Worm (Caenorhabditis elegans): Measurements from ENCODE around the gene F54F12.1.
A peak's percentile ranks its signal among the peaks of the same experiment; 100 is the strongest.

Gene F54F12.1

ce11 chrIII:13065694-13066093 is 10.5 kb upstream of the F54F12.1 start:
- TF ChIP-seq ceh-2 (tag; optimal IDR thresholded peaks at IDR 0.05) (no peak), ceh-6 (GFP tag; optimal IDR thresholded peaks at IDR 0.05) (no peak), pqm-1 (tag; optimal IDR thresholded peaks at IDR 0.05) (no peak), nfya-1 (tag; optimal IDR thresholded peaks at IDR 0.05) (no peak), odd-2 (tag; optimal IDR thresholded peaks at IDR 0.05) (no peak), fkh-6 (tag; optimal IDR thresholded peaks at IDR 0.05) (no peak)

- TF ChIP-seq hlh-13 (GFP tag; optimal IDR thresholded peaks at IDR 0.05): no peak
- no peak for TF ChIP-seq pros-1 (tag; optimal IDR thresholded peaks at IDR 0.05)
- no peak for TF ChIP-seq ceh-18 (tag; optimal IDR thresholded peaks at IDR 0.05)
- no peak for TF ChIP-seq elt-4 (tag; optimal IDR thresholded peaks at IDR 0.05)
- TF ChIP-seq ttx-3 (tag; optimal IDR thresholded peaks at IDR 0.05): no peak
- no peak for TF ChIP-seq pha-4 (tag; optimal IDR thresholded peaks at IDR 0.05)
- TF ChIP-seq sox-2 (GFP tag; IDR thresholded peaks at IDR 0.05): peak; percentile 28; the same call in 1 of the 2 replicates
- no peak for TF ChIP-seq pag-3 (tag; optimal IDR thresholded peaks at IDR 0.05; ENCODE audit: borderline replicate concordance)
- no peak for TF ChIP-seq tbx-2 (tag; optimal IDR thresholded peaks at IDR 0.05)
- TF ChIP-seq hlh-15 (tag; optimal IDR thresholded peaks at IDR 0.05): no peak
- TF ChIP-seq sox-4 (tag; optimal IDR thresholded peaks at IDR 0.05): no peak
- no peak for TF ChIP-seq madf-2 (tag; optimal IDR thresholded peaks at IDR 0.05)
- no peak for TF ChIP-seq ceh-34 (tag; optimal IDR thresholded peaks at IDR 0.05)
- TF ChIP-seq ref-2 (tag; optimal IDR thresholded peaks at IDR 0.05): peak; percentile 31
- TF ChIP-seq ets-4 (tag; optimal IDR thresholded peaks at IDR 0.05): no peak
- TF ChIP-seq C38D4.7 (GFP tag; optimal IDR thresholded peaks at IDR 0.05): no peak
- no peak for TF ChIP-seq nfya-1 (tag; optimal IDR thresholded peaks at IDR 0.05)
- no peak for TF ChIP-seq ceh-2 (tag; optimal IDR thresholded peaks at IDR 0.05)
- peak; percentile 83 for TF ChIP-seq unc-42 (tag; optimal IDR thresholded peaks at IDR 0.05)
- peak; percentile 49 for TF ChIP-seq hlh-30 (tag; optimal IDR thresholded peaks at IDR 0.05; ENCODE audit: insufficient read depth)
- TF ChIP-seq hlh-8 (tag; optimal IDR thresholded peaks at IDR 0.05): no peak
- TF ChIP-seq Y22D7AL.16 (tag; optimal IDR thresholded peaks at IDR 0.05): no peak
- TF ChIP-seq mec-3 (tag; optimal IDR thresholded peaks at IDR 0.05; ENCODE audit: borderline replicate concordance): no peak
- no peak for TF ChIP-seq zip-5 (tag; optimal IDR thresholded peaks at IDR 0.05)
- no peak for TF ChIP-seq sdc-2 (tag; optimal IDR thresholded peaks at IDR 0.05)
- peak; percentile 70 for TF ChIP-seq ceh-14 (tag; optimal IDR thresholded peaks at IDR 0.05)
- peak; percentile 63 for TF ChIP-seq ceh-31 (tag; optimal IDR thresholded peaks at IDR 0.05)
- no peak for TF ChIP-seq unc-55 (GFP tag; optimal IDR thresholded peaks at IDR 0.05)
- TF ChIP-seq ceh-22 (tag; optimal IDR thresholded peaks at IDR 0.05): no peak
- TF ChIP-seq pax-1 (tag; optimal IDR thresholded peaks at IDR 0.05): no peak
- no peak for TF ChIP-seq K02D7.2 (tag; optimal IDR thresholded peaks at IDR 0.05)
- TF ChIP-seq lim-6 (tag; optimal IDR thresholded peaks at IDR 0.05): no peak
- no peak for TF ChIP-seq pat-9 (tag; optimal IDR thresholded peaks at IDR 0.05)
- TF ChIP-seq rnt-1 (tag; optimal IDR thresholded peaks at IDR 0.05): no peak
- TF ChIP-seq unc-3 (GFP tag; conservative IDR thresholded peaks at IDR 0.05): no peak
- TF ChIP-seq unc-3 (tag; optimal IDR thresholded peaks at IDR 0.05): no peak
- TF ChIP-seq syd-9 (tag; optimal IDR thresholded peaks at IDR 0.05): no peak
- no peak for TF ChIP-seq unc-86 (tag; optimal IDR thresholded peaks at IDR 0.05)
- TF ChIP-seq ceh-45 (GFP tag; IDR thresholded peaks at IDR 0.05): no peak
- TF ChIP-seq nhr-232 (tag; optimal IDR thresholded peaks at IDR 0.05): no peak
- no peak for TF ChIP-seq K09A11.1 (tag; optimal IDR thresholded peaks at IDR 0.05; ENCODE audit: insufficient read depth)
- no peak for TF ChIP-seq lin-11 (tag; optimal IDR thresholded peaks at IDR 0.05)
- TF ChIP-seq dmd-4 (tag; optimal IDR thresholded peaks at IDR 0.05; ENCODE audit: borderline replicate concordance): no peak
Measured at ce11 chrIII:13064213-13065184, 9.3 kb upstream of the F54F12.1 start.
